Worm (Caenorhabditis elegans) whole organism, L3 larva: ENCODE results near the gene nxf-1.

Experiments
- R02D3.7 ChIP-seq: fragments of 150-350 bp; optimal IDR thresholded peaks from 2 replicates; lab custom pipeline; 2014; ENCODE audit warnings: missing biosample characterization, missing genetic modification characterization
- ZK546.5 ChIP-seq: sonication (generic microtip); optimal IDR thresholded peaks from 2 replicates; lab custom pipeline; 2017; ENCODE audit warnings: missing biosample characterization, missing genetic modification characterization
- ama-1 ChIP-seq: fragments of 150-350 bp; optimal IDR thresholded peaks from 2 replicates; lab custom pipeline; 2018
- ceh-28 ChIP-seq: fragments of 150-350 bp; optimal IDR thresholded peaks from 2 replicates; lab custom pipeline; 2014; ENCODE audit warnings: missing biosample characterization, missing genetic modification reagents, missing genetic modification characterization
- ceh-82 ChIP-seq: fragments of 150-350 bp; optimal IDR thresholded peaks from 2 replicates; lab custom pipeline; 2014; ENCODE audit warnings: missing biosample characterization, missing genetic modification characterization
- ceh-9 ChIP-seq: sonication (generic microtip); optimal IDR thresholded peaks from 2 replicates; lab custom pipeline; 2018; ENCODE audit warnings: missing biosample characterization, missing genetic modification characterization
- daf-12 ChIP-seq: fragments of 150-350 bp; optimal IDR thresholded peaks from 2 replicates; lab custom pipeline; 2014; ENCODE audit warnings: missing biosample characterization, missing genetic modification reagents, missing genetic modification characterization
- egl-27 ChIP-seq: sonication (generic microtip); optimal IDR thresholded peaks from 4 replicates; lab custom pipeline; 2017; ENCODE audit warnings: missing biosample characterization, missing genetic modification reagents, missing genetic modification characterization
- elt-1 ChIP-seq: fragments of 150-350 bp; optimal IDR thresholded peaks from 2 replicates; lab custom pipeline; 2014; ENCODE audit warnings: missing biosample characterization, missing genetic modification characterization
- elt-2 ChIP-seq: sonication (generic microtip); optimal IDR thresholded peaks from 2 replicates; lab custom pipeline; 2016; ENCODE audit warnings: missing genetic modification reagents, mild to moderate bottlenecking, missing genetic modification characterization, missing compliant biosample characterization
- elt-3 ChIP-seq, 3 experiments: fragments of 150-350 bp in 1 of 3; sonication (generic microtip) in 2 of 3; optimal IDR thresholded peaks; 2 replicates in 2 of 3; 4 replicates in 1 of 3; lab custom pipeline; 2014 to 2017; ENCODE audit warnings: missing biosample characterization in 3 of 3, missing genetic modification characterization in 3 of 3
- fkh-2 ChIP-seq: fragments of 150-350 bp; optimal IDR thresholded peaks from 2 replicates; lab custom pipeline; 2014; ENCODE audit warnings: missing biosample characterization, missing genetic modification reagents, missing genetic modification characterization
- hmg-11 ChIP-seq: sonication (generic microtip); optimal IDR thresholded peaks from 2 replicates; lab custom pipeline; 2016; ENCODE audit warnings: missing genetic modification characterization, missing compliant biosample characterization
- jun-1 ChIP-seq: fragments of 150-350 bp; optimal IDR thresholded peaks from 2 replicates; lab custom pipeline; 2014; ENCODE audit warnings: missing biosample characterization, missing genetic modification reagents, missing genetic modification characterization
- lin-15B ChIP-seq: fragments of 150-350 bp; optimal IDR thresholded peaks from 2 replicates; lab custom pipeline; 2014; ENCODE audit warnings: missing biosample characterization, missing genetic modification characterization
- lin-39 ChIP-seq: fragments of 150-350 bp; optimal IDR thresholded peaks from 2 replicates; lab custom pipeline; 2018; ENCODE audit warnings: missing biosample characterization, missing genetic modification reagents, missing genetic modification characterization
- lsy-12 ChIP-seq: sonication (generic microtip); optimal IDR thresholded peaks from 2 replicates; lab custom pipeline; 2016; ENCODE audit warnings: mild to moderate bottlenecking, missing genetic modification characterization, missing compliant biosample characterization
- mdl-1 ChIP-seq: fragments of 150-350 bp; optimal IDR thresholded peaks from 2 replicates; lab custom pipeline; 2014; ENCODE audit warnings: missing biosample characterization, missing genetic modification characterization
- mml-1 ChIP-seq: fragments of 150-350 bp; sonication (generic microtip); optimal IDR thresholded peaks from 3 replicates; lab custom pipeline; 2014; ENCODE audit warnings: missing biosample characterization, missing genetic modification characterization
- nfya-1 ChIP-seq: sonication (generic microtip); optimal IDR thresholded peaks from 2 replicates; lab custom pipeline; 2017; ENCODE audit warnings: missing genetic modification characterization, mild to moderate bottlenecking, missing compliant biosample characterization, antibody characterized with exemption, moderate library complexity; ENCODE audit not compliant: insufficient read depth
- nhr-12 ChIP-seq: fragments of 150-350 bp; optimal IDR thresholded peaks from 2 replicates; lab custom pipeline; 2014; ENCODE audit warnings: missing biosample characterization, missing genetic modification characterization
- nhr-23 ChIP-seq: fragments of 150-350 bp; optimal IDR thresholded peaks from 2 replicates; lab custom pipeline; 2014; ENCODE audit warnings: missing biosample characterization, missing genetic modification reagents, missing genetic modification characterization
- nhr-237 ChIP-seq: fragments of 150-350 bp; optimal IDR thresholded peaks from 2 replicates; lab custom pipeline; 2014; ENCODE audit warnings: missing biosample characterization, missing genetic modification characterization
- nhr-25 ChIP-seq: sonication (generic microtip); optimal IDR thresholded peaks from 2 replicates; lab custom pipeline; 2017; ENCODE audit warnings: missing biosample characterization, missing genetic modification characterization
- nhr-43 ChIP-seq: sonication (generic microtip); optimal IDR thresholded peaks from 2 replicates; lab custom pipeline; 2016; ENCODE audit warnings: mild to moderate bottlenecking, missing genetic modification characterization, missing compliant biosample characterization; ENCODE audit not compliant: poor library complexity, severe bottlenecking
- nhr-67 ChIP-seq: fragments of 150-350 bp; optimal IDR thresholded peaks from 2 replicates; lab custom pipeline; 2014; ENCODE audit warnings: missing biosample characterization, missing genetic modification characterization
- nhr-76 ChIP-seq: fragments of 150-350 bp; sonication (generic microtip); optimal IDR thresholded peaks from 5 replicates; lab custom pipeline; 2014; ENCODE audit warnings: missing biosample characterization, missing genetic modification characterization
- pha-4 ChIP-seq: fragments of 150-350 bp; optimal IDR thresholded peaks from 2 replicates; lab custom pipeline; 2014; ENCODE audit warnings: missing biosample characterization, missing genetic modification reagents, missing genetic modification characterization
- pqm-1 ChIP-seq: fragments of 150-350 bp; optimal IDR thresholded peaks from 2 replicates; lab custom pipeline; 2017; ENCODE audit warnings: missing biosample characterization, missing genetic modification characterization, inconsistent platforms
- sea-2 ChIP-seq: fragments of 150-350 bp; sonication (generic microtip); optimal IDR thresholded peaks from 4 replicates; lab custom pipeline; 2014; ENCODE audit warnings: missing biosample characterization, missing genetic modification reagents, missing genetic modification characterization
- skn-1 ChIP-seq: fragments of 150-350 bp; optimal IDR thresholded peaks from 2 replicates; lab custom pipeline; 2014; ENCODE audit warnings: missing biosample characterization, missing genetic modification characterization
- snpc-4 ChIP-seq: fragments of 150-350 bp; optimal IDR thresholded peaks from 2 replicates; lab custom pipeline; 2014; ENCODE audit warnings: missing biosample characterization, missing genetic modification characterization
- tbx-2 ChIP-seq: sonication (generic microtip); optimal IDR thresholded peaks from 2 replicates; lab custom pipeline; 2016; ENCODE audit warnings: mild to moderate bottlenecking, missing genetic modification characterization, missing compliant biosample characterization
- unc-62 ChIP-seq: fragments of 150-350 bp; sonication (generic microtip); optimal IDR thresholded peaks from 4 replicates; lab custom pipeline; 2014; ENCODE audit warnings: missing biosample characterization, missing genetic modification reagents, missing genetic modification characterization
- zag-1 ChIP-seq: fragments of 150-350 bp; optimal IDR thresholded peaks from 2 replicates; lab custom pipeline; 2014; ENCODE audit warnings: missing biosample characterization, missing genetic modification characterization
- ztf-4 ChIP-seq: fragments of 150-350 bp; optimal IDR thresholded peaks from 2 replicates; lab custom pipeline; 2014; ENCODE audit warnings: missing biosample characterization, missing genetic modification characterization

The nxf-1 gene

ce11 chrV:14460122-14460521 lies 45.3 kb upstream of the nxf-1 start:
- TF ChIP-seq nhr-237 (tag; lab: Kevin White, UChicago) (no peak), nhr-12 (tag; lab: Kevin White, UChicago) (no peak), nhr-67 (tag; lab: Kevin White, UChicago) (no peak), ztf-4 (no peak), fkh-2 (tag; lab: Kevin White, UChicago) (no peak), egl-27 (no peak), R02D3.7 (tag; lab: Kevin White, UChicago) (no peak)

ce11 chrV:14457070-14457469 lies 42.3 kb upstream of the nxf-1 start, which contains the start of gene coh-3:
coh-3 (plus strand) TSS chrV:14457422.
- no peak for TF ChIP-seq pha-4 (tag; lab: Kevin White, UChicago)
- TF ChIP-seq skn-1 (tag; lab: Kevin White, UChicago) = no peak
- TF ChIP-seq nhr-23 (tag; lab: Kevin White, UChicago) = no peak
- no peak for TF ChIP-seq nhr-12 (tag; lab: Kevin White, UChicago)
- TF ChIP-seq mml-1 (tag; lab: Kevin White, UChicago) = no peak
- TF ChIP-seq ama-1 (lab: Kevin White, UChicago) = no peak
- TF ChIP-seq ceh-28 = no peak
- no peak for TF ChIP-seq nhr-76 (tag; lab: Kevin White, UChicago)
- no peak for TF ChIP-seq tbx-2 (tag; lab: Kevin White, UChicago)
- TF ChIP-seq elt-3 (tag; optimal IDR thresholded peaks at IDR 0.05; lab: Kevin White, UChicago) = no peak
- TF ChIP-seq elt-2 = no peak
- no peak for TF ChIP-seq snpc-4 (tag; lab: Kevin White, UChicago)
- TF ChIP-seq mdl-1 (tag; lab: Kevin White, UChicago) = no peak
- no peak for TF ChIP-seq zag-1 (tag; lab: Kevin White, UChicago)
- TF ChIP-seq elt-1 (tag; lab: Kevin White, UChicago) = no peak
- no peak for TF ChIP-seq fkh-2 (tag; lab: Kevin White, UChicago)
- no peak for TF ChIP-seq lin-15B (tag; lab: Kevin White, UChicago)
- no peak for TF ChIP-seq lsy-12 (tag; lab: Kevin White, UChicago)
- TF ChIP-seq ZK546.5 (tag; lab: Kevin White, UChicago) = no peak
- no peak for TF ChIP-seq egl-27
- TF ChIP-seq, all 47 proteins: peak for 0

ce11 chrV:14456626-14457025 lies 41.8 kb upstream of the nxf-1 start, which contains the start of gene bmk-1:
bmk-1 (minus strand) TSS chrV:14456984.
- no peak for TF ChIP-seq elt-2
- no peak for TF ChIP-seq daf-12 (tag; lab: Kevin White, UChicago)
- no peak for TF ChIP-seq ama-1 (lab: Kevin White, UChicago)
- no peak for TF ChIP-seq egl-27
- no peak for TF ChIP-seq hmg-11 (tag; lab: Kevin White, UChicago)
- no peak for TF ChIP-seq nhr-12 (tag; lab: Kevin White, UChicago)
- no peak for TF ChIP-seq nhr-25 (tag; lab: Kevin White, UChicago)
- TF ChIP-seq nhr-43 (tag; lab: Kevin White, UChicago) = no peak
- no peak for TF ChIP-seq unc-62
- TF ChIP-seq ceh-9 = no peak
- TF ChIP-seq jun-1 (tag; lab: Kevin White, UChicago) = no peak

ce11 chrV:14449397-14449796 lies 34.6 kb upstream of the nxf-1 start, which contains the start of gene F23B12.7:
F23B12.7 (plus strand) TSS chrV:14449697.
- no peak for TF ChIP-seq jun-1 (tag; lab: Kevin White, UChicago)
- no peak for TF ChIP-seq nfya-1 (tag; lab: Kevin White, UChicago)
- no peak for TF ChIP-seq ztf-4
- no peak for TF ChIP-seq nhr-76 (tag; lab: Kevin White, UChicago)
- TF ChIP-seq ama-1 (lab: Kevin White, UChicago) = no peak
- no peak for TF ChIP-seq ZK546.5 (tag; lab: Kevin White, UChicago)
- no peak for TF ChIP-seq sea-2 (GFP tag; lab: Kevin White, UChicago)
- TF ChIP-seq elt-2 = no peak
- no peak for TF ChIP-seq zag-1 (tag; lab: Kevin White, UChicago)
- TF ChIP-seq lin-39 = no peak
- TF ChIP-seq nhr-25 (tag; lab: Kevin White, UChicago) = no peak
- TF ChIP-seq nhr-12 (tag; lab: Kevin White, UChicago) = no peak
- TF ChIP-seq ceh-82 (tag; lab: Kevin White, UChicago) = no peak
- no peak for TF ChIP-seq egl-27
- no peak for TF ChIP-seq pqm-1 (tag; lab: Kevin White, UChicago)
- TF ChIP-seq ceh-28 = no peak
- TF ChIP-seq unc-62 = no peak
- TF ChIP-seq fkh-2 (tag; lab: Kevin White, UChicago) = no peak
- no peak for TF ChIP-seq nhr-23 (tag; lab: Kevin White, UChicago)
- TF ChIP-seq nhr-43 (tag; lab: Kevin White, UChicago) = no peak
